Worm (Caenorhabditis elegans): Measurements from ENCODE around the gene sluh-7.

The sluh-7 gene

DNA sequence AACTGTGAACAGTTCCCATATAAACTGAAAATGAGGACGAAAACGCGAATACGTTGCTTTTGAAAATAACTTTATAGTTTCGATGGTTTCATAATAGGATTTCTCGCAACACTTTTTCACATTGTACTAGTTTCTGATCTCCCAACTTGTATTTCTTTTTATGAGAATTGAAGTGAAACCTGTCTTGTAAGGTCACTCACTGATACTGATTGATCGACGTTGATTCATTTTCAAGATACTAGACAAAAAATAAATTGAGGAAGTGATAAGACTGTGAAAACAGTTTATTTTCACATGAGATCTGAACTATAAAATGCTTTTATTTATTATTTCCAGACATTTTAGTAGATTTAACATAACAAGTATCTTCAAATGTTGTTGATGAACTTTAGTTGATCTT lies 31.8 kb upstream of the sluh-7 start:
- TF ChIP-seq unc-62 (GFP tag; optimal IDR thresholded peaks at IDR 0.05 in 1 of 2) (peak in 1 of 2 experiments; percentile 2), unc-62 (tag; optimal IDR thresholded peaks at IDR 0.05) (no peak), set-16 (GFP tag; IDR thresholded peaks at IDR 0.05) (no peak), nhr-6 (tag; optimal IDR thresholded peaks at IDR 0.05) (no peak), nhr-28 (tag; optimal IDR thresholded peaks at IDR 0.05) (peak; percentile 31), ces-1 (GFP tag; optimal IDR thresholded peaks at IDR 0.05) (no peak), lin-13 (GFP tag; optimal IDR thresholded peaks at IDR 0.05) (no peak), fos-1 (tag; optimal IDR thresholded peaks at IDR 0.05) (no peak), duxl-1 (tag; optimal IDR thresholded peaks at IDR 0.05; ENCODE audit: poor library complexity) (no peak)

DNA sequence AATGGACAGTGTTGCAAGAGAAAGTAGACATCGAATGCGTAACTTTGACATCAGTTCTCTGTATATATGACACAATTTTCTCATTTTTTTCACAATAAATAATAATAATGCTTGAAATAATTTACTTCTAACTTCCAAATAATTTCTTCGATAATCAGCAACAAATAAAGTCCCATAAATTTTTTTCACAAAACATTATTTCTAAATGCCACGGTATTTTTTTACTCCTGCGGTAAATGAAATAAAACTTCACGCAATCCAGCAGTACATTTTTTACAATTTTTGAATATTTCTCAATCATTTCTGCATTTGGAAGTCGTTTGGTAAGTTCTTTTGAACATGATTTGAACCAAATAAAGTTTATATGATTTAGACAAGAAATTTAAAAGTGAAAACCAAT lies 28.3 kb upstream of the sluh-7 start, which contains the start of gene spe-10:
Gene spe-10 (plus strand): TSS at position 301 of the 400 bp plus-strand sequence.
- TF ChIP-seq hlh-30 (tag; optimal IDR thresholded peaks at IDR 0.05; ENCODE audit: insufficient read depth), result no peak
- TF ChIP-seq zip-11 (GFP tag; IDR thresholded peaks at IDR 0.05), result no peak
- no peak for TF ChIP-seq duxl-1 (tag; optimal IDR thresholded peaks at IDR 0.05; ENCODE audit: poor library complexity)

DNA sequence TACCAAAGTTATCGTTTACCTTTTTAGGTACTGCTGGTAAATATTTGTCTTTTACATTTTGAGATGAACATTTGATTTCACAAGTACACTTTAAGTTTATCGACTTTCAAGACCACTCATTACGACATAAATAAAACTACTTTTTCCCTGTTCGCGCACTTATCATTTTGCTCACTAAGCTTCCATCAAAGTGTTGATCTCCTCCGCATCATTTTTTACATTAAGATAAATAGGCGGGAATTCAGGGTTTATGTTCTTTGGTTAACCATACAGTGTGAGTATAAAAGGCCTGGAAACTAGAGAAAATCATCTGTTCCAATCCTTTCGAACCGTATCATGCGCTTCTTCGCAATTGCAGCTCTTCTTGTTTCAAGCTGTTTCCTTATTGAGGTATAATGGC lies 26.5 kb upstream of the sluh-7 start, which contains the start of gene pqn-2:
Gene pqn-2 (plus strand): TSS at position 301 of the 400 bp plus-strand sequence.
- TF ChIP-seq lsy-2 (tag; optimal IDR thresholded peaks at IDR 0.05), result no peak
- no peak for TF ChIP-seq Y48G9A.11 (GFP tag; IDR thresholded peaks at IDR 0.05)
- no peak for TF ChIP-seq jun-1 (tag; optimal IDR thresholded peaks at IDR 0.05)
- TF ChIP-seq mes-2 (tag; optimal IDR thresholded peaks at IDR 0.05; ENCODE audit: poor library complexity, severe bottlenecking), result no peak

DNA sequence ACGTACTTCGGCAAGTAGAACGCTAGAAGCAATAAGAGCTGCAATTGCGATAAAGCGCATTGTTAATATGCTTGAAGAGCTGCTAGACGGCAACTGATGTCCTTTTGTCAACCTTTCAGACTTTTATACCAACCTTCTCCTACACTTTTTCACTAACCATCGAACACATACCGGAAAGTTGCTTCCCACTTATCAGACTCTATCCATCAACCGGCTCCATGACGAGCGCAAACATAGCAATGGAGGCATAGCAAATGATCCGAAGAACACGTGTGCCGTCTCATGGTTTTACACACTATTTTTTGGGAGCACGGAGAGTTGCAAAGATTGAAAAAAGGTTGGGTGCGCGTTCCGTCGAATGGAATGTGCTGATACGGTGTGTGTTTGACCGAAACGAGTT lies 26.1 kb upstream of the sluh-7 start, which contains the start of gene abu-1:
Gene abu-1 (minus strand): TSS at position 101 of the 400 bp plus-strand sequence.
- TF ChIP-seq ztf-7 (tag; optimal IDR thresholded peaks at IDR 0.05), result no peak
- no peak for TF ChIP-seq lir-3 (tag; optimal IDR thresholded peaks at IDR 0.05)
- TF ChIP-seq duxl-1 (tag; optimal IDR thresholded peaks at IDR 0.05; ENCODE audit: poor library complexity), result no peak

DNA sequence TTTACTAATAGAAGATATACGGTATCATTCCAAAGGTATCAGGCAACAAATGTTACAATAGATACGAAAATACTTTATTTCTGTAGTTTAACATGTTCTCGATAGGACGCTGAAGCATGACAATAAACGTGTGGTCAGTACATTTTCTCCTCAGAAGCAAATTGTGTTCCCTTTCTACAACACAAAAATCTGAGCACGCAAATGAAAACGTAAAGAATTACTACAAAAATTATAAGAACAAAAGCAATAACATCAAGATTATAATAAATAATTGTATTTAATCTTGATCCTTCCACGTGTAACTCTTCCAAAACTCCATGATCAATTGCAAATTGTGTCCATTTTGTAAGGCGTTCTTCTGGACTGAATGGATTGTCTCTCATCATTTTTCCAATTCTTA lies 24.1 kb upstream of the sluh-7 start:
- TF ChIP-seq jun-1 (tag; optimal IDR thresholded peaks at IDR 0.05), result no peak
- peak; percentile 95 for TF ChIP-seq aha-1 (tag)
- TF ChIP-seq ceh-82 (tag; optimal IDR thresholded peaks at IDR 0.05), result no peak
- peak in 1 of 2 experiments; percentile 68 for TF ChIP-seq unc-62 (GFP tag; optimal IDR thresholded peaks at IDR 0.05 in 1 of 2)
- TF ChIP-seq unc-62 (tag; optimal IDR thresholded peaks at IDR 0.05), result no peak

DNA sequence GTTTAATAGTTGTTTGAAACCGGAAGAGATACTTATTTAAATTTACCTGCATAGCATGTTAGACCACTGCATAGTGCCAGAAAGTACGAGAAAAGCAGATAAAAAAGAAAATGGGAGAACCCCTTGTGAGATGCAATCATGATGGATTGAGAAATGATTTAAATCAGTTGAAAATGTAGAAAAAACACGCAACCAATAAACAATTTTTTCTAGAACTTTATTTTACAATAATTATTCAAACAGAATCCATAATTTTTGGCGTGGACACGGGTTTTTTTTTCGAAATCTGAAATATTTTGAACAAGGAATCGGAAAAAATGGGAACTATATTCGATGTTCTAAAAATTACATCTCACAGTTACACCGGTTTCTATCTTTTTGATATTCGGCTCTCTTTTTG lies 23.7 kb upstream of the sluh-7 start, which contains the start of gene AC3.12:
Gene AC3.12 (minus strand): TSS at position 101 of the 400 bp plus-strand sequence.
- TF ChIP-seq fos-1 (tag; optimal IDR thresholded peaks at IDR 0.05) (no peak), egl-43 (GFP tag; IDR thresholded peaks at IDR 0.05) (no peak), nhr-6 (tag; optimal IDR thresholded peaks at IDR 0.05) (no peak), mdt-29 (GFP tag; IDR thresholded peaks at IDR 0.05) (no peak), D1046.2 (GFP tag; IDR thresholded peaks at IDR 0.05) (no peak), nhr-77 (tag; optimal IDR thresholded peaks at IDR 0.05) (no peak), zip-2 (tag; optimal IDR thresholded peaks at IDR 0.05) (no peak), daf-16 (GFP tag; optimal IDR thresholded peaks at IDR 0.05) (no peak), daf-16 (tag; optimal IDR thresholded peaks at IDR 0.05) (no peak), lsy-2 (tag; optimal IDR thresholded peaks at IDR 0.05) (no peak), spr-3 (GFP tag; optimal IDR thresholded peaks at IDR 0.05) (no peak), mes-2 (tag; optimal IDR thresholded peaks at IDR 0.05; ENCODE audit: poor library complexity, severe bottlenecking) (no peak), hlh-11 (tag; optimal IDR thresholded peaks at IDR 0.05) (no peak), nhr-237 (tag; optimal IDR thresholded peaks at IDR 0.05) (no peak), pha-4 (GFP tag; IDR thresholded peaks at IDR 0.05) (no peak), pha-4 (tag; optimal IDR thresholded peaks at IDR 0.05) (no peak), F44E2.7 (GFP tag; IDR thresholded peaks at IDR 0.05) (no peak), Y75B8A.6 (GFP tag; IDR thresholded peaks at IDR 0.05) (no peak), nhr-10 (tag; optimal IDR thresholded peaks at IDR 0.05) (no peak), nhr-42 (GFP tag; IDR thresholded peaks at IDR 0.05) (no peak), arid-1 (GFP tag; conservative IDR thresholded peaks at IDR 0.05) (no peak), lim-7 (GFP tag; IDR thresholded peaks at IDR 0.05) (no peak)

All from whole organism, L4 larva.